Fruit fly (Drosophila melanogaster) whole organism, embryonic: ENCODE results near the gene Tim17b.

ENCODE experiments used
- Abd-B ChIP-seq: fragments of 200-800 bp; sonication (Bioruptor generic); optimal IDR thresholded peaks from 2 replicates; lab custom pipeline; 2018; ENCODE audit warnings: missing biosample characterization, mild to moderate bottlenecking, missing genetic modification characterization, moderate library complexity
- Aef1 ChIP-seq: fragments of 200-800 bp; sonication (Bioruptor generic); IDR thresholded peaks from 3 replicates; pipeline ENCODE4 v1.3.6; 2022; ENCODE audit warnings: missing biosample characterization, missing genetic modification characterization
- BEAF-32 ChIP-seq: fragments of 200-800 bp; sonication (Bioruptor generic); optimal IDR thresholded peaks from 3 replicates; lab custom pipeline; 2017; ENCODE audit warnings: missing biosample characterization, missing genetic modification characterization, mild to moderate bottlenecking, moderate library complexity, missing genetic modification reagents
- Bteb2 ChIP-seq: fragments of 200-800 bp; sonication (Bioruptor generic); optimal IDR thresholded peaks from 2 replicates; lab custom pipeline; 2016; ENCODE audit warnings: missing biosample characterization, missing genetic modification characterization
- CG1024 ChIP-seq: fragments of 200-800 bp; sonication (Bioruptor generic); IDR thresholded peaks from 2 replicates; pipeline ENCODE4 v1.3.6; 2022; ENCODE audit warnings: missing biosample characterization, missing genetic modification characterization
- CG11085 ChIP-seq: fragments of 200-800 bp; sonication (Bioruptor generic); IDR thresholded peaks from 2 replicates; pipeline ENCODE4 v1.3.6; 2022; ENCODE audit warnings: missing biosample characterization, missing genetic modification characterization
- CG11560 ChIP-seq: fragments of 200-800 bp; sonication (Bioruptor generic); IDR thresholded peaks from 3 replicates; pipeline ENCODE4 v1.3.6; 2022; ENCODE audit warnings: missing biosample characterization, missing genetic modification characterization
- CG11723 ChIP-seq: fragments of 200-800 bp; sonication (Bioruptor generic); optimal IDR thresholded peaks from 2 replicates; lab custom pipeline; 2017; ENCODE audit warnings: missing biosample characterization, mild to moderate bottlenecking, missing genetic modification characterization
- CG12942 ChIP-seq: fragments of 200-800 bp; sonication (Bioruptor generic); optimal IDR thresholded peaks from 3 replicates; lab custom pipeline; 2016; ENCODE audit warnings: missing biosample characterization, missing genetic modification characterization
- CG13624 ChIP-seq: fragments of 200-800 bp; sonication (Bioruptor generic); optimal IDR thresholded peaks from 2 replicates; lab custom pipeline; 2016; ENCODE audit warnings: missing biosample characterization, missing genetic modification characterization
- CG1603 ChIP-seq: fragments of 200-800 bp; sonication (Bioruptor generic); optimal IDR thresholded peaks from 2 replicates; lab custom pipeline; 2019; ENCODE audit warnings: missing biosample characterization, mild to moderate bottlenecking, missing genetic modification characterization, moderate library complexity
- CG17359 ChIP-seq: fragments of 200-800 bp; sonication (Bioruptor generic); optimal IDR thresholded peaks from 3 replicates; lab custom pipeline; 2018; ENCODE audit warnings: missing biosample characterization, mild to moderate bottlenecking, missing genetic modification characterization, moderate library complexity
- CG1832 ChIP-seq: fragments of 200-800 bp; sonication (Bioruptor generic); optimal IDR thresholded peaks from 2 replicates; lab custom pipeline; 2017; ENCODE audit warnings: missing biosample characterization, mild to moderate bottlenecking, missing genetic modification characterization, inconsistent platforms
- CG18476 ChIP-seq: fragments of 200-800 bp; sonication (Bioruptor generic); optimal IDR thresholded peaks from 2 replicates; lab custom pipeline; 2016; ENCODE audit warnings: missing biosample characterization, mild to moderate bottlenecking, missing genetic modification characterization
- CG31441 ChIP-seq: fragments of 200-800 bp; sonication (Bioruptor generic); IDR thresholded peaks from 2 replicates; pipeline ENCODE4 v1.3.6; 2022; ENCODE audit warnings: missing biosample characterization, missing genetic modification characterization
- CG33213 ChIP-seq: fragments of 200-800 bp; sonication (Bioruptor generic); optimal IDR thresholded peaks from 3 replicates; lab custom pipeline; 2016; ENCODE audit warnings: missing biosample characterization, missing genetic modification characterization
- CG3847 ChIP-seq: fragments of 200-800 bp; sonication (Bioruptor generic); IDR thresholded peaks from 2 replicates; pipeline ENCODE4 v1.3.6; 2022; ENCODE audit warnings: missing biosample characterization, missing genetic modification characterization
- CG4617 ChIP-seq: fragments of 200-800 bp; sonication (Bioruptor generic); optimal IDR thresholded peaks from 3 replicates; lab custom pipeline; 2016; ENCODE audit warnings: missing biosample characterization, missing genetic modification characterization, borderline replicate concordance
- CG4820 ChIP-seq: fragments of 200-800 bp; sonication (Bioruptor generic); optimal IDR thresholded peaks from 3 replicates; lab custom pipeline; 2016; ENCODE audit warnings: missing biosample characterization, missing genetic modification characterization
- CG4854 ChIP-seq: fragments of 200-800 bp; sonication (Bioruptor generic); optimal IDR thresholded peaks from 2 replicates; lab custom pipeline; 2016; ENCODE audit warnings: missing biosample characterization, missing genetic modification characterization, inconsistent platforms
- CG6683 ChIP-seq: fragments of 200-800 bp; sonication (Bioruptor generic); optimal IDR thresholded peaks from 2 replicates; lab custom pipeline; 2017; ENCODE audit warnings: missing biosample characterization, mild to moderate bottlenecking, missing genetic modification characterization, missing genetic modification reagents
- CG6765 ChIP-seq: fragments of 200-800 bp; sonication (Bioruptor generic); optimal IDR thresholded peaks from 3 replicates; lab custom pipeline; 2017; ENCODE audit warnings: missing biosample characterization, mild to moderate bottlenecking, missing genetic modification characterization
- CG7357 ChIP-seq: fragments of 200-800 bp; sonication (Bioruptor generic); IDR thresholded peaks from 3 replicates; pipeline ENCODE4 v1.3.6; 2022; ENCODE audit warnings: missing biosample characterization, missing genetic modification characterization
- CG7963 ChIP-seq: fragments of 200-800 bp; sonication (Bioruptor generic); IDR thresholded peaks from 3 replicates; pipeline ENCODE4 v1.3.6; 2022; ENCODE audit warnings: missing biosample characterization, missing genetic modification characterization; ENCODE audit not compliant: partially characterized antibody
- Dp ChIP-seq: fragments of 200-800 bp; sonication (Bioruptor generic); optimal IDR thresholded peaks from 2 replicates; lab custom pipeline; 2018; ENCODE audit warnings: missing biosample characterization, mild to moderate bottlenecking, missing genetic modification characterization, moderate library complexity
- ERR ChIP-seq: fragments of 200-800 bp; sonication (Bioruptor generic); optimal IDR thresholded peaks from 2 replicates; lab custom pipeline; 2016; ENCODE audit warnings: missing biosample characterization, missing genetic modification characterization
- GATAe ChIP-seq: fragments of 200-800 bp; sonication (Bioruptor generic); conservative IDR thresholded peaks from 2 replicates; pipeline ENCODE4 v1.3.6; 2022; ENCODE audit warnings: missing biosample characterization, missing genetic modification characterization
- Hsf ChIP-seq: fragments of 200-800 bp; sonication (Bioruptor generic); optimal IDR thresholded peaks from 3 replicates; lab custom pipeline; 2016; ENCODE audit warnings: missing biosample characterization, missing genetic modification characterization
- TFAM ChIP-seq: fragments of 200-800 bp; sonication (Bioruptor generic); optimal IDR thresholded peaks from 2 replicates; lab custom pipeline; 2017; ENCODE audit warnings: missing biosample characterization, missing genetic modification characterization, inconsistent platforms
- ap ChIP-seq: fragments of 200-800 bp; sonication (Bioruptor generic); IDR thresholded peaks from 2 replicates; pipeline ENCODE4 v1.3.6; 2022; ENCODE audit warnings: missing biosample characterization, missing genetic modification characterization
- bbx ChIP-seq: fragments of 200-800 bp; sonication (Bioruptor generic); IDR thresholded peaks from 2 replicates; pipeline ENCODE4 v1.3.6; 2022; ENCODE audit warnings: missing biosample characterization, missing genetic modification characterization; ENCODE audit not compliant: partially characterized antibody
- br ChIP-seq: fragments of >200 bp; optimal IDR thresholded peaks from 2 replicates; lab custom pipeline; 2017
- chif ChIP-seq, 2 experiments: fragments of 200-800 bp; sonication (Bioruptor generic); optimal IDR thresholded peaks; 3 replicates each; lab custom pipeline; 2016; ENCODE audit warnings: missing biosample characterization in 2 of 2, missing genetic modification characterization in 2 of 2
- chinmo ChIP-seq: fragments of 200-800 bp; sonication (Bioruptor generic); IDR thresholded peaks from 4 replicates; pipeline ENCODE4 v1.3.6; 2022; ENCODE audit warnings: missing biosample characterization, missing genetic modification characterization; ENCODE audit not compliant: partially characterized antibody
- chn ChIP-seq: fragments of 200-800 bp; sonication (Bioruptor generic); optimal IDR thresholded peaks from 2 replicates; lab custom pipeline; 2016; ENCODE audit warnings: missing biosample characterization, missing genetic modification characterization
- crp ChIP-seq, 2 experiments: fragments of 200-800 bp; sonication (Bioruptor generic); optimal IDR thresholded peaks; 2 replicates in 1 of 2; 3 replicates in 1 of 2; lab custom pipeline; 2017; ENCODE audit warnings: missing biosample characterization in 2 of 2, missing genetic modification characterization in 2 of 2, mild to moderate bottlenecking in 1 of 2, moderate library complexity in 1 of 2
- en ChIP-seq: fragments of 200-800 bp; sonication (Bioruptor generic); optimal IDR thresholded peaks from 2 replicates; lab custom pipeline; 2016; ENCODE audit warnings: missing biosample characterization, missing genetic modification characterization
- eyg ChIP-seq: fragments of 200-800 bp; sonication (Bioruptor generic); optimal IDR thresholded peaks from 3 replicates; lab custom pipeline; 2016; ENCODE audit warnings: missing biosample characterization, missing genetic modification characterization
- h ChIP-seq: fragments of >200 bp; optimal IDR thresholded peaks from 2 replicates; lab custom pipeline; 2017
- jigr1 ChIP-seq: fragments of 200-800 bp; sonication (Bioruptor generic); IDR thresholded peaks from 3 replicates; pipeline ENCODE4 v1.3.6; 2022; ENCODE audit warnings: missing biosample characterization, missing genetic modification characterization
- pan ChIP-seq, 4 experiments: fragments of >200 bp in 3 of 4; fragments of 200-800 bp in 1 of 4; sonication (Bioruptor generic) in 1 of 4; optimal IDR thresholded peaks in 3 of 4; IDR thresholded peaks in 1 of 4; 2 replicates each; pipeline versions ENCODE4 v1.3.6 to Lab custom; 2017 to 2022; ENCODE audit warnings: missing biosample characterization in 2 of 4, missing genetic modification characterization in 2 of 4, mixed read lengths in 1 of 4
- pfk ChIP-seq: fragments of 200-800 bp; sonication (Bioruptor generic); optimal IDR thresholded peaks from 2 replicates; lab custom pipeline; 2018; ENCODE audit warnings: missing biosample characterization, mild to moderate bottlenecking, missing genetic modification characterization, moderate library complexity
- pnt ChIP-seq: fragments of 200-800 bp; sonication (Bioruptor generic); optimal IDR thresholded peaks from 3 replicates; lab custom pipeline; 2016; ENCODE audit warnings: missing biosample characterization, missing genetic modification characterization
- pros ChIP-seq: fragments of 200-800 bp; sonication (Bioruptor generic); optimal IDR thresholded peaks from 3 replicates; lab custom pipeline; 2019; ENCODE audit warnings: missing biosample characterization, mild to moderate bottlenecking, missing genetic modification characterization, moderate library complexity
- ranshi ChIP-seq: fragments of 200-800 bp; sonication (Bioruptor generic); IDR thresholded peaks from 2 replicates; pipeline ENCODE4 v1.3.6; 2022; ENCODE audit warnings: missing biosample characterization, missing genetic modification characterization
- ro ChIP-seq: fragments of 200-800 bp; sonication (Bioruptor generic); IDR thresholded peaks from 2 replicates; pipeline ENCODE4 v1.3.6; 2022; ENCODE audit warnings: missing biosample characterization, missing genetic modification characterization
- ssp ChIP-seq: fragments of 200-800 bp; sonication (Bioruptor generic); IDR thresholded peaks from 2 replicates; pipeline ENCODE4 v1.3.6; 2022; ENCODE audit warnings: missing biosample characterization, missing genetic modification characterization
- tin ChIP-seq: fragments of 200-800 bp; sonication (Bioruptor generic); optimal IDR thresholded peaks from 3 replicates; lab custom pipeline; 2016; ENCODE audit warnings: missing biosample characterization, missing genetic modification characterization
- usp ChIP-seq: fragments of >200 bp; optimal IDR thresholded peaks from 2 replicates; lab custom pipeline; 2017; ENCODE audit warnings: missing biosample characterization, missing genetic modification characterization
- zen ChIP-seq: fragments of 200-800 bp; sonication (Bioruptor generic); optimal IDR thresholded peaks from 3 replicates; lab custom pipeline; 2018; ENCODE audit warnings: missing biosample characterization, mild to moderate bottlenecking, missing genetic modification characterization, moderate library complexity

The Tim17b gene

dm6 chr3R:3734434-3735248 is at the start of gene Tim17b (continued):
- TF ChIP-seq ERR (GFP tag; lab: Kevin White, UChicago) (no peak), CG33213 (GFP tag; lab: Kevin White, UChicago) (peak; percentile 24), h (lab: Kevin White, UChicago) (no peak), CG1832 (GFP tag; lab: Kevin White, UChicago) (no peak), CG4617 (peak; percentile 84), CG11085 (GFP tag; lab: Robert Waterston, UW) (no peak), chif (GFP tag; optimal IDR thresholded peaks at IDR 0.05; lab: Kevin White, UChicago) (no peak), ap (GFP tag; lab: Robert Waterston, UW) (no peak), eyg (GFP tag; lab: Kevin White, UChicago) (no peak), CG1024 (GFP tag; lab: Robert Waterston, UW) (peak; percentile 99), CG3847 (GFP tag; lab: Robert Waterston, UW) (no peak), CG1603 (tag; lab: Kevin White, UChicago) (peak; percentile 100), pros (no peak), Dp (GFP tag; lab: Kevin White, UChicago) (no peak), TFAM (GFP tag; lab: Kevin White, UChicago) (no peak), crp (GFP tag; optimal IDR thresholded peaks at IDR 0.05; lab: Kevin White, UChicago) (no peak), CG12942 (GFP tag; lab: Kevin White, UChicago) (no peak), Aef1 (GFP tag; lab: Robert Waterston, UW) (no peak), CG6765 (GFP tag; lab: Kevin White, UChicago) (no peak), ranshi (GFP tag; lab: Robert Waterston, UW) (no peak), en (GFP tag; lab: Kevin White, UChicago) (no peak), CG7963 (no peak), CG7357 (peak; percentile 68; the same call in 2 of the 3 replicates), pan (optimal IDR thresholded peaks at IDR 0.05; lab: Kevin White, UChicago) (no peak), pan (GFP tag; optimal IDR thresholded peaks at IDR 0.05 in 1 of 2, IDR thresholded peaks at IDR 0.05 in 1 of 2) (no peak), Hsf (GFP tag; lab: Kevin White, UChicago) (no peak), ssp (GFP tag; lab: Robert Waterston, UW) (peak; percentile 99), CG31441 (no peak), br (lab: Kevin White, UChicago) (no peak), CG17359 (tag; lab: Kevin White, UChicago) (no peak), zen (tag; lab: Kevin White, UChicago) (peak; percentile 26), Bteb2 (GFP tag; lab: Kevin White, UChicago) (no peak), CG13624 (no peak), usp (no peak), CG4854 (GFP tag; lab: Kevin White, UChicago) (no peak), CG6683 (GFP tag; lab: Kevin White, UChicago) (no peak), CG11723 (GFP tag; lab: Kevin White, UChicago) (peak; percentile 95), chinmo (GFP tag; lab: Robert Waterston, UW) (no peak), CG18476 (no peak), pfk (GFP tag; lab: Kevin White, UChicago) (peak; percentile 92), CG4820 (GFP tag; lab: Kevin White, UChicago) (no peak), bbx (GFP tag; lab: Robert Waterston, UW) (no peak), jigr1 (no peak), CG11560 (tag; lab: Robert Waterston, UW) (no peak), tin (GFP tag; lab: Kevin White, UChicago) (no peak), Abd-B (peak; percentile 60), BEAF-32 (GFP tag; lab: Kevin White, UChicago) (peak; percentile 19), GATAe (GFP tag; lab: Robert Waterston, UW) (no peak), pnt (no peak), chn (GFP tag; lab: Kevin White, UChicago) (no peak), ro (GFP tag; lab: Robert Waterston, UW) (no peak)
